Worm (Caenorhabditis elegans) whole organism, L4/young adult: ENCODE results near the gene Y105C5B.1418.

ENCODE experiments used
- W03F9.2 ChIP-seq: fragments of 150-350 bp; optimal IDR thresholded peaks from 2 replicates; lab custom pipeline; 2014; ENCODE audit warnings: missing biosample characterization, missing genetic modification characterization
- dao-5 ChIP-seq: sonication (generic microtip); optimal IDR thresholded peaks from 2 replicates; lab custom pipeline; 2016; ENCODE audit warnings: missing genotype, missing genetic modification characterization, moderate library complexity, missing compliant biosample characterization
- him-1 ChIP-seq: sonication (generic microtip); optimal IDR thresholded peaks from 2 replicates; lab custom pipeline; 2016; ENCODE audit warnings: missing genotype, missing genetic modification reagents, missing genetic modification characterization, missing compliant biosample characterization

Gene Y105C5B.1418

ce11 chrIV:16022438-16022837 lies 44.8 kb downstream of the Y105C5B.1418 start:
- TF ChIP-seq him-1 (tag; lab: Kevin White, UChicago) (no peak), dao-5 (tag; lab: Kevin White, UChicago) (no peak), W03F9.2 (no peak)
